Worm (Caenorhabditis elegans): ENCODE measurements around the gene cnt-2.

DNA sequence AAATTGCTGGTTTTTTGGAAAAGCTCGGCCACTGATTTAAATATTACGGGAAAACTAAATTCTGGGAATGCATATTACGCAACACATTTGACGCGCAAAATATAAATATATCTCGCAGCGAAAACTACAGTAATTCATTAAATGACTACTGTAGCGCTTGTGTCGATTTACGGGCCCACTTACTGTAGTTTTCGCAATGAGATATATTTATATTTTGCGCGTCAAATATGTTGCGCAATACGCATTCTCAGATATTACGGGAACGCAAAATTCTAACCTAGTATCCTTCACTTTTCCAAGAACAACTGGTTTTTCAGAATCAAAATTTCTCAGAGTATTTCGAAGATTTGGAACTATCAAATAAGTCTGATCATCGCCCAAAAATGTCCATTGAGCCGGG lies 54.9 kb downstream of the cnt-2 start:
- TF ChIP-seq nhr-11 (tag; optimal IDR thresholded peaks at IDR 0.05) (no peak), aly-2 (tag; optimal IDR thresholded peaks at IDR 0.05) (no peak), blmp-1 (tag; optimal IDR thresholded peaks at IDR 0.05) (no peak), skn-1 (tag; optimal IDR thresholded peaks at IDR 0.05) (no peak), elt-3 (tag; optimal IDR thresholded peaks at IDR 0.05) (no peak), mep-1 (tag; optimal IDR thresholded peaks at IDR 0.05) (no peak), unc-62 (GFP tag; optimal IDR thresholded peaks at IDR 0.05) (no peak)
